Worm (Caenorhabditis elegans): ENCODE data around the gene apt-9.
A peak's percentile ranks its signal among the peaks of the same experiment; 100 is the strongest.

apt-9 gene

ce11 chrX:11095480-11095879 lies 27.2 kb downstream of the apt-9 start (continued):
- TF ChIP-seq lir-3 (tag; optimal IDR thresholded peaks at IDR 0.05; ENCODE audit: poor library complexity) = no peak
- TF ChIP-seq nhr-76 (tag; optimal IDR thresholded peaks at IDR 0.05) = no peak
- TF ChIP-seq tbx-2 (tag; optimal IDR thresholded peaks at IDR 0.05) = peak; percentile 65
- no peak for TF ChIP-seq F16B12.6 (tag; optimal IDR thresholded peaks at IDR 0.05)
- no peak for TF ChIP-seq aly-2 (tag; optimal IDR thresholded peaks at IDR 0.05)
- no peak for TF ChIP-seq ceh-8 (GFP tag; optimal IDR thresholded peaks at IDR 0.05)
- TF ChIP-seq isw-1 (GFP tag; IDR thresholded peaks at IDR 0.05) = peak; percentile 42; the same call in 1 of the 2 replicates
- TF ChIP-seq zip-4 (GFP tag; optimal IDR thresholded peaks at IDR 0.05) = no peak
- TF ChIP-seq tlp-1 (tag; optimal IDR thresholded peaks at IDR 0.05) = no peak
- no peak for TF ChIP-seq unc-98 (GFP tag; IDR thresholded peaks at IDR 0.05)
- no peak for TF ChIP-seq lin-39 (tag; optimal IDR thresholded peaks at IDR 0.05)
- no peak for TF ChIP-seq ceh-88 (GFP tag; IDR thresholded peaks at IDR 0.05)
- no peak for TF ChIP-seq unc-30 (tag; optimal IDR thresholded peaks at IDR 0.05)
- no peak for TF ChIP-seq zag-1 (tag; optimal IDR thresholded peaks at IDR 0.05)
- no peak for TF ChIP-seq nhr-84 (tag; optimal IDR thresholded peaks at IDR 0.05)
- no peak for TF ChIP-seq C34B4.2 (tag; optimal IDR thresholded peaks at IDR 0.05)
- TF ChIP-seq sptf-1 (tag; optimal IDR thresholded peaks at IDR 0.05) = no peak
- no peak for TF ChIP-seq ets-5 (GFP tag; IDR thresholded peaks at IDR 0.05)
- TF ChIP-seq vab-15 (tag; optimal IDR thresholded peaks at IDR 0.05) = no peak
- no peak for TF ChIP-seq efl-3 (GFP tag; optimal IDR thresholded peaks at IDR 0.05)
- TF ChIP-seq fkh-10 (GFP tag; optimal IDR thresholded peaks at IDR 0.05) = peak; percentile 65
- no peak for TF ChIP-seq alr-1 (tag; optimal IDR thresholded peaks at IDR 0.05; ENCODE audit: borderline replicate concordance)
- no peak for TF ChIP-seq aha-1 (tag; optimal IDR thresholded peaks at IDR 0.05)
- no peak for TF ChIP-seq ztf-4 (tag; optimal IDR thresholded peaks at IDR 0.05)
- TF ChIP-seq nhr-19 (GFP tag; conservative IDR thresholded peaks at IDR 0.05) = peak; percentile 72
- TF ChIP-seq fkh-4 (tag; optimal IDR thresholded peaks at IDR 0.05; ENCODE audit: borderline replicate concordance) = no peak
- TF ChIP-seq snu-23 (GFP tag; optimal IDR thresholded peaks at IDR 0.05) = peak; percentile 83
- TF ChIP-seq lin-14 (GFP tag; optimal IDR thresholded peaks at IDR 0.05) = peak; percentile 58
- peak; percentile 11 for TF ChIP-seq unc-130 (tag; optimal IDR thresholded peaks at IDR 0.05)
- no peak for TF ChIP-seq sup-37 (GFP tag; optimal IDR thresholded peaks at IDR 0.05)
- peak; percentile 87 for TF ChIP-seq nhr-47 (tag; optimal IDR thresholded peaks at IDR 0.05)
- peak; percentile 72 for TF ChIP-seq nhr-71 (tag; optimal IDR thresholded peaks at IDR 0.05)
- peak; percentile 63 for TF ChIP-seq fkh-8 (tag; optimal IDR thresholded peaks at IDR 0.05)
- peak; percentile 12 to 13 for TF ChIP-seq efl-1 (optimal IDR thresholded peaks at IDR 0.05)
- TF ChIP-seq efl-1 (GFP tag; optimal IDR thresholded peaks at IDR 0.05 in 1 of 2) = peak in 1 of 2 experiments; percentile 93
- peak; percentile 6 for TF ChIP-seq ceh-63 (GFP tag; optimal IDR thresholded peaks at IDR 0.05)
- TF ChIP-seq mef-2 (tag; optimal IDR thresholded peaks at IDR 0.05) = no peak
- TF ChIP-seq hlh-4 (tag; optimal IDR thresholded peaks at IDR 0.05) = no peak
- TF ChIP-seq egl-27 (tag; optimal IDR thresholded peaks at IDR 0.05) = peak in 1 of 2 experiments; percentile 40
- TF ChIP-seq egl-13 (tag; optimal IDR thresholded peaks at IDR 0.05) = peak; percentile 45
- no peak for TF ChIP-seq elt-2 (tag; optimal IDR thresholded peaks at IDR 0.05)
- TF ChIP-seq lsy-2 (tag; optimal IDR thresholded peaks at IDR 0.05) = peak; percentile 10 to 20
- peak in 1 of 6 experiments; percentile 49 for TF ChIP-seq elt-3 (tag; optimal IDR thresholded peaks at IDR 0.05)
- TF ChIP-seq pqm-1 (tag; optimal IDR thresholded peaks at IDR 0.05) = no peak
- TF ChIP-seq fos-1 (tag; optimal IDR thresholded peaks at IDR 0.05) = peak; percentile 31
- peak; percentile 52 for TF ChIP-seq skn-1 (tag; optimal IDR thresholded peaks at IDR 0.05)
- TF ChIP-seq snpc-4 (tag; optimal IDR thresholded peaks at IDR 0.05) = no peak
- peak; percentile 55 for TF ChIP-seq mep-1 (tag; optimal IDR thresholded peaks at IDR 0.05)
- TF ChIP-seq pag-3 (tag; optimal IDR thresholded peaks at IDR 0.05; ENCODE audit: borderline replicate concordance, insufficient read depth) = no peak
- TF ChIP-seq unc-62 (GFP tag; optimal IDR thresholded peaks at IDR 0.05) = no peak
- TF ChIP-seq nhr-237 (tag; optimal IDR thresholded peaks at IDR 0.05) = no peak
- TF ChIP-seq nhr-12 (tag; optimal IDR thresholded peaks at IDR 0.05) = no peak
- TF ChIP-seq dsc-1 (tag; optimal IDR thresholded peaks at IDR 0.05) = peak; percentile 83
- TF ChIP-seq grh-1 (GFP tag; IDR thresholded peaks at IDR 0.05) = peak; percentile 47; the same call in 1 of the 2 replicates
